Fruit fly (Drosophila melanogaster) S2 (cell line): ENCODE data around the gene Nfs1.

ENCODE experiments used
- CG8478 ChIP-seq: fragments of >200 bp; optimal IDR thresholded peaks from 2 replicates; lab custom pipeline; 2018
- CTCF ChIP-seq, 2 experiments: fragments of >200 bp; optimal IDR thresholded peaks; 2 replicates each; lab custom pipeline; 2018

dm6 chr2L:12005436-12006396, 6.3 kb downstream of the Nfs1 start:
- no peak for TF ChIP-seq CG8478 (lab: Kevin White, UChicago)
- TF ChIP-seq CTCF (optimal IDR thresholded peaks at IDR 0.05; lab: Kevin White, UChicago): no peak
